Fruit fly (Drosophila melanogaster): ENCODE measurements around the gene Ddrgk1.

Gene Ddrgk1

DNA sequence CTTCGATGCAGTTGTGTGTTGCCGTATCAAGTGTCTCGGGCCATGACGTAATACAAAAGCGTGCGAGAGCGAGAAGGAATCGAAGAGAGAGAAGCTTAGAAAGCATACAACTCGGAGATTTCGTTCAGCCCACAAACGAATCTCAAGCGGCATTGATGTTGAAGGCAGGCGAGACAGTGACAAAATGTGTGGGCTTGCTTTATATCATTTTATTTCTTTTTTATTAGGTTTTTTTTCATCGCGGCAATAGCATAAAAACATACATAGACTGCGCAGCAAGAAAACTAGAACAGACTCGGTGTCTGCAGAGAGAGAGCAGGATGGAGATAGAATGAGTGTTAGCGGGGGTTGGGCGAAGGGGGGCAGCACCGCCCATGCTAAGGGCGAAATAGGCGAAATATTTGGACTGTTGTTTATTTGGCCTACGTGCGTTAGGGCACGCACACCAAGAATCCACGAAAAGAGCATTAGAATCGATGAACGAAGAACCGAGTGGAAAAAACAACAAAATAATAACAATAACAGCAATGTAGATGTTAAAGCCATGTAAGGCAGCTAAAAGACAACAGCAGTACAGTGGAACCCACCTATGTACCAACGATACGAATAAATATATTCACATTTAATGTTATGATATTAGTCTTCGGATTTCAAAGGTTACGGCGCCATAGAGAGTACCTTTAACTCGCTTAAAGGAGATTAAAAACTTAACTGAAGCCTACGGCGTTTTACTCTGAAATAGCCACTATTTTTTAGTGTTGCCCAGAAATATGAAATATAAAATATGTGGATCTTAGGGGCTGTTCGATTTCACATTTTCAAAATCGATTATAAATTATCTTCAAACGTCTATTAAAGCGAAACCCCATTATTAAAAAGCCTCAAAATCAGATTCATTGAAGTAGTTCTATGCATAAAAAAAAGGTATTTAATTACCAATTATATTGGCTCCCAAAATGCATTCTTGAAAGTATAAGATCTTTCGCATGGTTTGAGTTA lies 27.2 kb upstream of the Ddrgk1 start (continued):
- TF ChIP-seq CG2678 (tag; optimal IDR thresholded peaks at IDR 0.05) (peak; percentile 56), CG10274 (GFP tag; optimal IDR thresholded peaks at IDR 0.05) (peak; percentile 11), Hmr (GFP tag; optimal IDR thresholded peaks at IDR 0.05) (peak; percentile 64), grn (GFP tag; optimal IDR thresholded peaks at IDR 0.05) (no peak), Opbp (GFP tag; IDR thresholded peaks at IDR 0.05; ENCODE audit: partially characterized antibody) (no peak), CG10543 (GFP tag; optimal IDR thresholded peaks at IDR 0.05) (peak; percentile 54), Sox100B (GFP tag; optimal IDR thresholded peaks at IDR 0.05) (peak; percentile 52), Hr51 (GFP tag; optimal IDR thresholded peaks at IDR 0.05) (peak in 1 of 2 experiments; percentile 51), mirr (GFP tag; optimal IDR thresholded peaks at IDR 0.05) (peak; percentile 34), sob (GFP tag; IDR thresholded peaks at IDR 0.05) (peak; percentile 52), CG14014 (GFP tag; IDR thresholded peaks at IDR 0.05) (peak; percentile 58; the same call in 1 of the 2 replicates), az2 (GFP tag; optimal IDR thresholded peaks at IDR 0.05) (peak; percentile 0), CG9437 (GFP tag; optimal IDR thresholded peaks at IDR 0.05) (peak; percentile 37), CG31441 (GFP tag; IDR thresholded peaks at IDR 0.05) (peak; percentile 45; the same call in 1 of the 2 replicates), Ada2b (GFP tag; IDR thresholded peaks at IDR 0.05) (peak; percentile 40; the same call in 1 of the 2 replicates), Dbx (GFP tag; IDR thresholded peaks at IDR 0.05) (0 out of 3 replicates have a peak, but pooled peaks have one; percentile 39), CG6689 (GFP tag; IDR thresholded peaks at IDR 0.05) (peak; percentile 61), Ptx1 (GFP tag; IDR thresholded peaks at IDR 0.05) (peak; percentile 65), Antp (GFP tag; optimal IDR thresholded peaks at IDR 0.05) (peak; percentile 2), CG9727 (GFP tag; optimal IDR thresholded peaks at IDR 0.05) (peak; percentile 50), klu (GFP tag; IDR thresholded peaks at IDR 0.05) (peak; percentile 54; the same call in 1 of the 2 replicates), CG11723 (GFP tag; optimal IDR thresholded peaks at IDR 0.05) (no peak), CG8478 (optimal IDR thresholded peaks at IDR 0.05) (no peak), grau (tag; optimal IDR thresholded peaks at IDR 0.05) (peak; percentile 85), pros (GFP tag; optimal IDR thresholded peaks at IDR 0.05) (peak; percentile 38), lola (GFP tag; optimal IDR thresholded peaks at IDR 0.05) (peak in 1 of 3 experiments; percentile 41), jumu (GFP tag; optimal IDR thresholded peaks at IDR 0.05) (peak; percentile 25), CG7987 (GFP tag; optimal IDR thresholded peaks at IDR 0.05) (no peak), Scr (GFP tag; IDR thresholded peaks at IDR 0.05; ENCODE audit: partially characterized antibody) (no peak; the same call in 1 of the 2 replicates), CG10979 (tag; optimal IDR thresholded peaks at IDR 0.05) (no peak), E2f2 (GFP tag; IDR thresholded peaks at IDR 0.05) (0 out of 2 replicates have a peak, but pooled peaks have one; percentile 32), Deaf1 (tag; optimal IDR thresholded peaks at IDR 0.05) (peak; percentile 68), al (GFP tag; IDR thresholded peaks at IDR 0.05) (peak; percentile 45; the same call in 1 of the 2 replicates), CG12104 (GFP tag; optimal IDR thresholded peaks at IDR 0.05) (peak; percentile 55), hbn (GFP tag; IDR thresholded peaks at IDR 0.05; ENCODE audit: partially characterized antibody) (no peak), slp2 (GFP tag; optimal IDR thresholded peaks at IDR 0.05) (peak; percentile 33), Atf3 (GFP tag; optimal IDR thresholded peaks at IDR 0.05) (peak; percentile 46), dmrt99B (tag; optimal IDR thresholded peaks at IDR 0.05) (peak; percentile 55), CG14710 (tag; optimal IDR thresholded peaks at IDR 0.05) (no peak), otp (GFP tag; IDR thresholded peaks at IDR 0.05) (no peak), CTCF (GFP tag; optimal IDR thresholded peaks at IDR 0.05) (no peak), Oli (tag; optimal IDR thresholded peaks at IDR 0.05) (peak; percentile 42), onecut (GFP tag; IDR thresholded peaks at IDR 0.05) (peak; percentile 28; the same call in 1 of the 2 replicates), seq (GFP tag; IDR thresholded peaks at IDR 0.05) (0 out of 2 replicates have a peak, but pooled peaks have one; percentile 6), gt (GFP tag; IDR thresholded peaks at IDR 0.05) (no peak), row (GFP tag; IDR thresholded peaks at IDR 0.05) (peak; percentile 54), Adf1 (GFP tag; IDR thresholded peaks at IDR 0.05) (peak; percentile 52; the same call in 1 of the 2 replicates), pum (GFP tag; optimal IDR thresholded peaks at IDR 0.05) (peak; percentile 36)
